Fruit fly (Drosophila melanogaster): ENCODE results near the gene CG3430.

The CG3430 gene

DNA sequence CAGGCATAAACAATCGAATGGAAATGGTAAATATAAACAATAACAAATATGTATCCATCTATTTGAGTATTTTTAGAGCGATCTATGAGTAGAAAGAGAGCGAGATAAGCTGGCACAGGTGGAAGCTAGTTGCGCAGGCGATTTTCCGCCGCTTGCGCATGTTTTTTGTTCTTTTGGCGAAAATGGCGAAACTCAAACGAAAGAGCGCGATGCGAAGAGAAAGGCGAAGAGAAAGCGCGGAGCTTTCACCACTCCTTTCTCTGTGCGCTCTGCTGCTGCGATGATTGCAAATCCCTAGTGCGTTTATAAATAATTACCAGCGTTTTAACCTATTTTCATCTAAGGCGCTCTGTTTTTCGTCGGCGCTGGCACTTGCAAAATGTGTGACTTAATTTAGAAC lies 15.1 kb upstream of the CG3430 start:
- 0 out of 3 replicates have a peak, but pooled peaks have one; percentile 49 for TF ChIP-seq z (GFP tag; IDR thresholded peaks at IDR 0.05)
- TF ChIP-seq Trl (optimal IDR thresholded peaks at IDR 0.05) = peak in 1 of 2 experiments; percentile 47
- TF ChIP-seq Trl (GFP tag; optimal IDR thresholded peaks at IDR 0.05) = no peak
- peak; percentile 54 for TF ChIP-seq kah (GFP tag; optimal IDR thresholded peaks at IDR 0.05)
- no peak for TF ChIP-seq wdn (GFP tag; IDR thresholded peaks at IDR 0.05)
- no peak for TF ChIP-seq CG13424 (tag; optimal IDR thresholded peaks at IDR 0.05)
- no peak for TF ChIP-seq CG5245 (GFP tag; optimal IDR thresholded peaks at IDR 0.05)
- no peak for TF ChIP-seq pan (optimal IDR thresholded peaks at IDR 0.05)
- TF ChIP-seq pan (GFP tag; optimal IDR thresholded peaks at IDR 0.05 in 1 of 2, IDR thresholded peaks at IDR 0.05 in 1 of 2) = peak in 1 of 2 experiments; percentile 19
- TF ChIP-seq klu (GFP tag; IDR thresholded peaks at IDR 0.05) = no peak
- no peak for TF ChIP-seq hkb (optimal IDR thresholded peaks at IDR 0.05)
- TF ChIP-seq hkb (GFP tag; IDR thresholded peaks at IDR 0.05) = no peak
- TF ChIP-seq CG12071 (GFP tag; optimal IDR thresholded peaks at IDR 0.05) = no peak
- no peak for TF ChIP-seq cwo (GFP tag; optimal IDR thresholded peaks at IDR 0.05)
- TF ChIP-seq NFAT (GFP tag; IDR thresholded peaks at IDR 0.05) = no peak
- TF ChIP-seq CG15073 (GFP tag; optimal IDR thresholded peaks at IDR 0.05) = no peak
- peak; percentile 79 for TF ChIP-seq CG3163 (GFP tag; optimal IDR thresholded peaks at IDR 0.05)
- TF ChIP-seq CG10462 (GFP tag; optimal IDR thresholded peaks at IDR 0.05) = no peak
- no peak; the same call in 1 of the 2 replicates for TF ChIP-seq CG32767 (GFP tag; IDR thresholded peaks at IDR 0.05)
- no peak for TF ChIP-seq Meics (GFP tag; optimal IDR thresholded peaks at IDR 0.05)
- TF ChIP-seq luna (GFP tag; optimal IDR thresholded peaks at IDR 0.05) = no peak

DNA sequence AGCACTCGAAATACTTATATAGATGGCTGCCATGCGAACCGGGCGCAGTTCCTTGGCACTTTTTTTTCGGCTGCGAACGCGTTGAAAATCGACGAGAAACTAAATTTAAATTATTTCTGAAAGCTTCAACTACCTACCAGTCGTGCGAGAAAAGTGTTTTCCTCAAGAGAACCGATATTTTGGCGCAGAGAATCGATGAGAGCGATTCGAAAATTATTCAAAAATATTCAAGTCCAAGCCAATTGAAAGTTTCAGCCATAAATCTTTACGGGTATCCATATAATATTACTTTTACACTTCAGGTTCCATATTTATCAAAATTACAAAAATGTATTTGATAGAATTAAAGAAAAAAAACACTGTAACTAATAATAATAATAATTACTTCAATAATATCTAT lies 14.1 kb upstream of the CG3430 start, which contains the start of gene CG18304:
Gene CG18304, minus strand, starts transcription at position 101 of the 400 bp plus-strand sequence.
- 0 out of 2 replicates have a peak, but pooled peaks have one; percentile 7 for TF ChIP-seq CG17328 (GFP tag; IDR thresholded peaks at IDR 0.05)
- TF ChIP-seq Hr39 (optimal IDR thresholded peaks at IDR 0.05) = no peak
- no peak for TF ChIP-seq CG12071 (GFP tag; optimal IDR thresholded peaks at IDR 0.05)
- TF ChIP-seq dpn (GFP tag; optimal IDR thresholded peaks at IDR 0.05) = no peak
- no peak for TF ChIP-seq btn (GFP tag; optimal IDR thresholded peaks at IDR 0.05)

DNA sequence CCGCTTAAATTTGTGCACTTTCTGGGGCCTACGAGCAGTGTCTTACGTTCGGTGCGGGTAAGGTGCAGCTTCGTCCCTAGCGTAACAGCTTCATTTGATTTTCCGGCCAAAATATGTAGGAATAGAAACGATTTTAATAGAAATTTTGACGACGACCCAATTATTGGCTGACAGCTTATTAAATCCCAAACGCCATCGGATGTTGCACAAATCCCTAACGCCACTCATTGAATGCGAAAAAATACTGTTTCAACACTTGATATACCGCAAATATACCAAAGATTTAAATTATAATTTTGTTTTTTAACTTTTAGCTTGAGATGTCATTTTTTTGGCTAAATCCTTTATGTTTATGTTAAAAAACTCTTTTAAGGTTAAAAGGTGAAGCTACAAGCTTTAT lies 11.7 kb upstream of the CG3430 start, which contains the start of gene Fgop2:
Gene Fgop2, minus strand, starts transcription at position 202 of the 400 bp plus-strand sequence.
- TF ChIP-seq CG15514 (GFP tag; optimal IDR thresholded peaks at IDR 0.05) (peak; percentile 84), CG17829 (tag; optimal IDR thresholded peaks at IDR 0.05) (peak; percentile 21), trem (tag; optimal IDR thresholded peaks at IDR 0.05) (peak; percentile 41), CG33213 (GFP tag; optimal IDR thresholded peaks at IDR 0.05) (no peak), stwl (tag; optimal IDR thresholded peaks at IDR 0.05) (peak; percentile 83), schlank (tag; optimal IDR thresholded peaks at IDR 0.05) (no peak), Hr3 (GFP tag; optimal IDR thresholded peaks at IDR 0.05) (peak; percentile 36), nmo (GFP tag; optimal IDR thresholded peaks at IDR 0.05) (peak; percentile 8), CG9797 (GFP tag; optimal IDR thresholded peaks at IDR 0.05) (peak; percentile 70), CG15601 (tag; optimal IDR thresholded peaks at IDR 0.05) (peak; percentile 49), Med (GFP tag) (peak; percentile 47), E2f2 (GFP tag; IDR thresholded peaks at IDR 0.05) (peak; percentile 82), Ets97D (GFP tag; optimal IDR thresholded peaks at IDR 0.05) (peak; percentile 20), CG10267 (tag; optimal IDR thresholded peaks at IDR 0.05) (peak; percentile 30), phol (tag; optimal IDR thresholded peaks at IDR 0.05) (peak; percentile 15), CG2116 (GFP tag; optimal IDR thresholded peaks at IDR 0.05) (peak; percentile 6), gfzf (GFP tag; optimal IDR thresholded peaks at IDR 0.05) (peak; percentile 91), emc (GFP tag; optimal IDR thresholded peaks at IDR 0.05) (no peak), CG13287 (GFP tag; IDR thresholded peaks at IDR 0.05; ENCODE audit: partially characterized antibody) (peak; percentile 38; the same call in 1 of the 2 replicates), CG7928 (GFP tag; optimal IDR thresholded peaks at IDR 0.05) (no peak), CG4617 (GFP tag; optimal IDR thresholded peaks at IDR 0.05; ENCODE audit: borderline replicate concordance) (peak; percentile 80), MESR4 (GFP tag; optimal IDR thresholded peaks at IDR 0.05) (peak; percentile 81), YL-1 (GFP tag; optimal IDR thresholded peaks at IDR 0.05) (peak; percentile 72), repo (GFP tag; optimal IDR thresholded peaks at IDR 0.05) (no peak), HmgZ (tag; optimal IDR thresholded peaks at IDR 0.05) (peak; percentile 19), CG32532 (GFP tag; IDR thresholded peaks at IDR 0.05) (no peak)

All from whole organism, embryonic.